Worm (Caenorhabditis elegans) whole organism, L1 larva: Measurements from ENCODE around the gene F41E6.1.

Experiments
- C16A3.4 ChIP-seq: fragments of 150-350 bp; optimal IDR thresholded peaks from 2 replicates; lab custom pipeline; 2014; ENCODE audit warnings: missing biosample characterization, missing genetic modification characterization
- C34B4.2 ChIP-seq: sonication (generic microtip); optimal IDR thresholded peaks from 2 replicates; lab custom pipeline; 2017; ENCODE audit warnings: mild to moderate bottlenecking, missing genetic modification characterization, missing compliant biosample characterization
- F16B12.6 ChIP-seq: fragments of 150-350 bp; optimal IDR thresholded peaks from 2 replicates; lab custom pipeline; 2014; ENCODE audit warnings: missing biosample characterization, missing genetic modification characterization
- Y116A8C.19 ChIP-seq: sonication (generic microtip); optimal IDR thresholded peaks from 2 replicates; lab custom pipeline; 2016; ENCODE audit warnings: missing compliant biosample characterization, missing genetic modification characterization, borderline replicate concordance
- ama-1 ChIP-seq: fragments of 150-350 bp; optimal IDR thresholded peaks from 2 replicates; lab custom pipeline; 2014
- blmp-1 ChIP-seq: fragments of 150-350 bp; optimal IDR thresholded peaks from 2 replicates; lab custom pipeline; 2014; ENCODE audit warnings: missing biosample characterization, missing genetic modification characterization
- dpl-1 ChIP-seq, 3 experiments: fragments of 150-350 bp in 2 of 3; sonication (generic microtip) in 1 of 3; optimal IDR thresholded peaks; 2 replicates each; lab custom pipeline; 2014 to 2017; ENCODE audit warnings: missing biosample characterization in 3 of 3, missing genetic modification characterization in 3 of 3, missing genetic modification reagents in 3 of 3
- efl-1 ChIP-seq, 4 experiments: fragments of 150-350 bp; optimal IDR thresholded peaks in 3 of 4; peaks in 1 of 4; 1 replicate in 1 of 4; 2 replicates in 3 of 4; lab custom pipeline; 2014; ENCODE audit warnings: missing biosample characterization in 2 of 4, missing genetic modification characterization in 2 of 4, missing genetic modification reagents in 2 of 4
- egl-13 ChIP-seq: sonication (generic microtip); optimal IDR thresholded peaks from 2 replicates; lab custom pipeline; 2016; ENCODE audit warnings: missing genotype, missing genetic modification reagents, missing genetic modification characterization, missing compliant biosample characterization
- elt-2 ChIP-seq: sonication (generic microtip); optimal IDR thresholded peaks from 2 replicates; lab custom pipeline; 2016; ENCODE audit warnings: missing genetic modification characterization, mild to moderate bottlenecking, inconsistent platforms, missing compliant biosample characterization, missing genetic modification reagents
- elt-3 ChIP-seq, 6 experiments: fragments of 150-350 bp in 1 of 6; sonication (generic microtip); optimal IDR thresholded peaks; 2 replicates each; lab custom pipeline; 2017 to 2018; ENCODE audit warnings: missing biosample characterization in 6 of 6, missing genetic modification characterization in 6 of 6, inconsistent platforms in 1 of 6
- ets-5 ChIP-seq: fragments of 200-800 bp; sonication (Bioruptor generic); IDR thresholded peaks from 2 replicates; pipeline ENCODE4 v1.3.6; 2022; ENCODE audit warnings: missing genetic modification characterization, missing compliant biosample characterization
- fkh-8 ChIP-seq: sonication (generic microtip); optimal IDR thresholded peaks from 2 replicates; lab custom pipeline; 2016; ENCODE audit warnings: mild to moderate bottlenecking, missing genetic modification characterization, missing compliant biosample characterization
- fos-1 ChIP-seq: fragments of 150-350 bp; optimal IDR thresholded peaks from 2 replicates; lab custom pipeline; 2014; ENCODE audit warnings: missing biosample characterization, missing genetic modification characterization
- irx-1 ChIP-seq: sonication (generic microtip); optimal IDR thresholded peaks from 2 replicates; lab custom pipeline; 2016; ENCODE audit warnings: missing genetic modification characterization, missing compliant biosample characterization
- isw-1 ChIP-seq: fragments of 200-800 bp; sonication (Bioruptor generic); IDR thresholded peaks from 2 replicates; pipeline ENCODE4 v1.3.6; 2022; ENCODE audit warnings: missing genetic modification characterization, missing compliant biosample characterization
- jun-1 ChIP-seq: fragments of 150-350 bp; optimal IDR thresholded peaks from 2 replicates; lab custom pipeline; 2014; ENCODE audit warnings: missing biosample characterization, missing genetic modification reagents, missing genetic modification characterization
- lin-14 ChIP-seq: fragments of 200-800 bp; sonication (Bioruptor generic); optimal IDR thresholded peaks from 2 replicates; lab custom pipeline; 2018; ENCODE audit warnings: mild to moderate bottlenecking, missing genetic modification characterization, moderate library complexity, missing compliant biosample characterization
- lin-35 ChIP-seq, 2 experiments: fragments of 150-350 bp; optimal IDR thresholded peaks; 2 replicates each; lab custom pipeline; 2014; ENCODE audit warnings: missing biosample characterization in 2 of 2, missing genetic modification characterization in 2 of 2, missing genetic modification reagents in 2 of 2
- lsy-2 ChIP-seq, 2 experiments: fragments of 150-350 bp; optimal IDR thresholded peaks; 2 replicates each; lab custom pipeline; 2014; ENCODE audit warnings: missing biosample characterization in 2 of 2, missing genetic modification characterization in 2 of 2
- mdl-1 ChIP-seq, 2 experiments: fragments of 150-350 bp; optimal IDR thresholded peaks; 2 replicates each; lab custom pipeline; 2014 to 2017; ENCODE audit warnings: missing biosample characterization in 2 of 2, missing genetic modification characterization in 2 of 2, inconsistent platforms in 1 of 2
- mef-2 ChIP-seq: fragments of 150-350 bp; optimal IDR thresholded peaks from 2 replicates; lab custom pipeline; 2014; ENCODE audit warnings: missing biosample characterization, missing genetic modification characterization
- mep-1 ChIP-seq: fragments of 150-350 bp; optimal IDR thresholded peaks from 2 replicates; lab custom pipeline; 2014; ENCODE audit warnings: missing biosample characterization, missing genetic modification characterization
- nhr-19 ChIP-seq: fragments of 200-800 bp; sonication (Bioruptor generic); conservative IDR thresholded peaks from 2 replicates; pipeline ENCODE4 v1.3.6; 2022; ENCODE audit warnings: missing genetic modification characterization, missing compliant biosample characterization
- nhr-20 ChIP-seq: sonication (generic microtip); optimal IDR thresholded peaks from 2 replicates; lab custom pipeline; 2016; ENCODE audit warnings: mild to moderate bottlenecking, missing genetic modification characterization, missing compliant biosample characterization
- nhr-47 ChIP-seq: sonication (generic microtip); optimal IDR thresholded peaks from 2 replicates; lab custom pipeline; 2016; ENCODE audit warnings: mild to moderate bottlenecking, missing genetic modification characterization, moderate library complexity, missing compliant biosample characterization
- nhr-71 ChIP-seq: sonication (generic microtip); optimal IDR thresholded peaks from 2 replicates; lab custom pipeline; 2016; ENCODE audit warnings: mild to moderate bottlenecking, missing genetic modification characterization, moderate library complexity, missing compliant biosample characterization
- nhr-77 ChIP-seq: fragments of 150-350 bp; optimal IDR thresholded peaks from 2 replicates; lab custom pipeline; 2014; ENCODE audit warnings: missing biosample characterization, missing genetic modification characterization
- nhr-85 ChIP-seq: sonication (generic microtip); peaks from one replicate; lab custom pipeline; 2016; ENCODE audit warnings: missing genetic modification characterization, inconsistent platforms, missing compliant biosample characterization
- nhr-90 ChIP-seq: sonication (generic microtip); optimal IDR thresholded peaks from 2 replicates; lab custom pipeline; 2016; ENCODE audit warnings: mild to moderate bottlenecking, missing genetic modification characterization, missing compliant biosample characterization; ENCODE audit not compliant: poor library complexity
- pax-3 ChIP-seq: fragments of 200-800 bp; sonication (Bioruptor generic); optimal IDR thresholded peaks from 2 replicates; lab custom pipeline; 2018; ENCODE audit warnings: mild to moderate bottlenecking, missing genetic modification characterization, moderate library complexity, missing compliant biosample characterization
- rnt-1 ChIP-seq: sonication (generic microtip); optimal IDR thresholded peaks from 2 replicates; lab custom pipeline; 2016; ENCODE audit warnings: mild to moderate bottlenecking, missing genetic modification characterization, moderate library complexity, missing compliant biosample characterization
- skn-1 ChIP-seq: fragments of 150-350 bp; optimal IDR thresholded peaks from 2 replicates; lab custom pipeline; 2014; ENCODE audit warnings: missing biosample characterization, missing genetic modification characterization
- snu-23 ChIP-seq: sonication (generic microtip); optimal IDR thresholded peaks from 2 replicates; lab custom pipeline; 2016; ENCODE audit warnings: missing genetic modification characterization, missing compliant biosample characterization
- sptf-1 ChIP-seq: fragments of 150-350 bp; optimal IDR thresholded peaks from 2 replicates; lab custom pipeline; 2014; ENCODE audit warnings: missing biosample characterization, missing genetic modification characterization
- swsn-7 ChIP-seq: sonication (generic microtip); optimal IDR thresholded peaks from 2 replicates; lab custom pipeline; 2016; ENCODE audit warnings: missing genetic modification characterization, missing compliant biosample characterization
- unc-30 ChIP-seq: sonication (generic microtip); optimal IDR thresholded peaks from 2 replicates; lab custom pipeline; 2017; ENCODE audit warnings: missing biosample characterization, missing genetic modification characterization
- unc-98 ChIP-seq: fragments of 200-800 bp; sonication (Bioruptor generic); IDR thresholded peaks from 2 replicates; pipeline ENCODE4 v1.3.6; 2022; ENCODE audit warnings: missing genetic modification characterization, missing compliant biosample characterization
- vab-15 ChIP-seq: sonication (generic microtip); optimal IDR thresholded peaks from 2 replicates; lab custom pipeline; 2017; ENCODE audit warnings: missing genotype, mild to moderate bottlenecking, missing genetic modification characterization, missing compliant biosample characterization
- zag-1 ChIP-seq: fragments of 150-350 bp; optimal IDR thresholded peaks from 2 replicates; lab custom pipeline; 2014; ENCODE audit warnings: missing biosample characterization, missing genetic modification characterization
- ztf-11 ChIP-seq, 2 experiments: sonication (generic microtip); optimal IDR thresholded peaks; 2 replicates each; lab custom pipeline; 2016 to 2017; ENCODE audit warnings: missing genetic modification characterization in 2 of 2, missing biosample characterization in 1 of 2, missing compliant biosample characterization in 1 of 2

Gene F41E6.1

DNA sequence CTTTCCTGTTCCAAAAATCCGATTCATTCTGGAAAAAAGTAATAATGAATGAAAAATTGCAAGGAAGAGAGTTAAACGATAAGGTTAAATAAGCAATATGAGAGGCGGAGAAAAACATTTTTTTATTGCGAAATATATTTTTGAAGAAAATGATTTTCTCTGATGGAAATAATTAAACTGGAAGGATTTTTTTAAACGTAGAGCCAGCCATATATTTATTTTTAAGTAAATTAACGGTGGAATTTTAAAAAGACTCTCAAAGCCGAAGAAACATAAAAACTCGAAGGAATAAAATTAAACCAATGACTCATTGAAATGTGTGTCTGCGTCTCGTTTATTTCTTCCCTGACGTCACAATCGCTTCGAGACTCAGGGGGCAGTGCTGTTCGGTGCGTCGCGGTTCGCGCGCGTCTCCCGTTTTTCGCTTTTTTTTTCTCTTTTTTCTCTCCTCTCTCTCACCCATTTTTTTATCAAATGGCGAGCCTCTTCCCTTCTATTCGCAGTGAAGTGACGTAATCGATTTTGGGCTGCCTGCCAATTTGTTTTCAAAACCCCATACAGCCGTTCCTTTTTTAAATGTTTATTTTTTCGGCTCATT lies 16.2 kb upstream of the F41E6.1 start, which contains the start of gene vps-60 (continued):
- TF ChIP-seq Y116A8C.19 = no peak
- peak; percentile 86 for TF ChIP-seq nhr-90 (tag; lab: Kevin White, UChicago)
- TF ChIP-seq jun-1 = peak; percentile 96
- peak; percentile 84 to 89 for TF ChIP-seq efl-1 (optimal IDR thresholded peaks at IDR 0.05; lab: Kevin White, UChicago)
- TF ChIP-seq efl-1 (GFP tag; optimal IDR thresholded peaks at IDR 0.05 in 1 of 2; lab: Kevin White, UChicago) = peak; percentile 68 to 96
- TF ChIP-seq vab-15 (tag; lab: Kevin White, UChicago) = no peak
- peak; percentile 90 for TF ChIP-seq C16A3.4 (tag; lab: Kevin White, UChicago)
- peak; percentile 98 for TF ChIP-seq fos-1 (tag; lab: Kevin White, UChicago)
- peak in 1 of 2 experiments; percentile 46 for TF ChIP-seq ztf-11 (tag; optimal IDR thresholded peaks at IDR 0.05; lab: Kevin White, UChicago)
- TF ChIP-seq mef-2 (tag; lab: Kevin White, UChicago) = peak; percentile 48
- peak; percentile 94 for TF ChIP-seq isw-1
- TF ChIP-seq zag-1 = peak; percentile 83
- TF ChIP-seq dpl-1 (GFP tag; optimal IDR thresholded peaks at IDR 0.05; lab: Kevin White, UChicago) = peak; percentile 73 to 82 (median 81)
- TF ChIP-seq fkh-8 = peak; percentile 98
- peak; percentile 10 for TF ChIP-seq ama-1 (lab: Kevin White, UChicago)
- no peak for TF ChIP-seq ets-5 (GFP tag; lab: Robert Waterston, UW)
- peak; percentile 87 for TF ChIP-seq pax-3 (tag; lab: Kevin White, UChicago)
- no peak for TF ChIP-seq sptf-1 (tag; lab: Kevin White, UChicago)
- TF ChIP-seq nhr-71 = peak; percentile 98

DNA sequence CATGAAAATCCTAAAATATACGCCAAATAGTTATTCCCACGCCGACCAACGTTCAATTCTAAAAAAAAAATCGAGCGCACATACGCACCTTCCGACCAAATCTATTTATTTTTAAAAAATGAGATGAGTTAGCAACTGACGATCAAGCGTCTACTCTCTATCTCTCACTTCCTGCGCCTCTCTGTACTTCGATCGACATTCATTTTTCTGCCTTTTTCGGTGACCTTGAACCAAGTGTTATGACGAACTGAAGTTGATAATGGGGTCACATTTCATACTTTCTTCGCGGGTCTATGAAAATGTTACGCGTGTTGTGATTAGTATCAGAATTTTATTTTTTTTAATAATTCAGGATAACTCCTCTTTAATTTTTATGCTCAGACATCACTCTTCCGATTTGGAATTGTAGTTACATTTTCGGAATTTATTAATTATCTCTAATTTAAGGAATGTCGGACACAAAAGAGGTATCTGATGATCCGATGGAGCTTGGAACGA lies 15.0 kb upstream of the F41E6.1 start, which contains the start of gene smk-1:
Gene smk-1 (plus strand): TSS at position 448 of the 498 bp plus-strand sequence.
- TF ChIP-seq nhr-20 (tag; lab: Kevin White, UChicago) (peak; percentile 42), irx-1 (tag; lab: Kevin White, UChicago) (no peak), lin-14 (peak; percentile 67), blmp-1 (peak; percentile 85), nhr-19 (GFP tag; lab: Robert Waterston, UW) (0 out of 2 replicates have a peak, but pooled peaks have one; percentile 3), unc-98 (GFP tag; lab: Robert Waterston, UW) (no peak), mep-1 (peak; percentile 34), elt-2 (no peak), zag-1 (no peak), elt-3 (tag; optimal IDR thresholded peaks at IDR 0.05; lab: Kevin White, UChicago) (peak in 3 of 6 experiments; percentile 9 to 79 (median 12)), rnt-1 (tag; lab: Kevin White, UChicago) (no peak), nhr-90 (tag; lab: Kevin White, UChicago) (peak; percentile 23), nhr-47 (tag; lab: Kevin White, UChicago) (peak; percentile 4), swsn-7 (tag; lab: Kevin White, UChicago) (peak; percentile 3), snu-23 (GFP tag; lab: Kevin White, UChicago) (peak; percentile 38), skn-1 (tag; lab: Kevin White, UChicago) (peak; percentile 16), nhr-85 (tag; lab: Kevin White, UChicago) (peak; percentile 77), dpl-1 (GFP tag; optimal IDR thresholded peaks at IDR 0.05; lab: Kevin White, UChicago) (no peak), C34B4.2 (tag; lab: Kevin White, UChicago) (no peak), nhr-77 (no peak), mdl-1 (tag; optimal IDR thresholded peaks at IDR 0.05; lab: Kevin White, UChicago) (peak in 1 of 2 experiments; percentile 11), unc-30 (tag; lab: Kevin White, UChicago) (no peak), lsy-2 (tag; optimal IDR thresholded peaks at IDR 0.05; lab: Kevin White, UChicago) (peak in 1 of 2 experiments; percentile 18), ama-1 (lab: Kevin White, UChicago) (no peak), egl-13 (tag; lab: Kevin White, UChicago) (no peak), F16B12.6 (tag; lab: Kevin White, UChicago) (no peak), nhr-71 (peak; percentile 45), lin-35 (GFP tag; optimal IDR thresholded peaks at IDR 0.05; lab: Kevin White, UChicago) (peak in 1 of 2 experiments; percentile 16)
